Fruit fly (Drosophila melanogaster) whole organism, embryonic: ENCODE results near the gene Pex14.

Source experiments
- B-H1 ChIP-seq: fragments of 200-800 bp; sonication (Bioruptor generic); IDR thresholded peaks from 3 replicates; pipeline ENCODE4 v1.3.6; 2022; ENCODE audit warnings: missing biosample characterization, missing genetic modification characterization
- B-H2 ChIP-seq: fragments of 200-800 bp; sonication (Bioruptor generic); optimal IDR thresholded peaks from 2 replicates; lab custom pipeline; 2018; ENCODE audit warnings: missing biosample characterization, mild to moderate bottlenecking, missing genetic modification characterization
- CG10274 ChIP-seq: fragments of 200-800 bp; sonication (Bioruptor generic); optimal IDR thresholded peaks from 3 replicates; lab custom pipeline; 2017; ENCODE audit warnings: missing biosample characterization, mild to moderate bottlenecking, missing genetic modification characterization
- CG12391 ChIP-seq: fragments of 200-800 bp; sonication (Bioruptor generic); optimal IDR thresholded peaks from 3 replicates; lab custom pipeline; 2018; ENCODE audit warnings: missing biosample characterization, mild to moderate bottlenecking, missing genetic modification characterization, moderate library complexity
- CG13775 ChIP-seq: fragments of 200-800 bp; sonication (Bioruptor generic); optimal IDR thresholded peaks from 3 replicates; lab custom pipeline; 2017; ENCODE audit warnings: missing biosample characterization, mild to moderate bottlenecking, missing genetic modification characterization
- CG15011 ChIP-seq: fragments of 200-800 bp; sonication (Bioruptor generic); optimal IDR thresholded peaks from 3 replicates; lab custom pipeline; 2018; ENCODE audit warnings: missing biosample characterization, mild to moderate bottlenecking, missing genetic modification characterization
- CG15601 ChIP-seq: fragments of 200-800 bp; sonication (Bioruptor generic); optimal IDR thresholded peaks from 3 replicates; lab custom pipeline; 2019; ENCODE audit warnings: missing biosample characterization, mild to moderate bottlenecking, missing genetic modification characterization, moderate library complexity
- CG1602 ChIP-seq: fragments of 200-800 bp; sonication (Bioruptor generic); optimal IDR thresholded peaks from 3 replicates; lab custom pipeline; 2016; ENCODE audit warnings: missing biosample characterization, missing genetic modification characterization
- CG17385 ChIP-seq: fragments of 200-800 bp; sonication (Bioruptor generic); optimal IDR thresholded peaks from 3 replicates; lab custom pipeline; 2018; ENCODE audit warnings: missing biosample characterization, mild to moderate bottlenecking, missing genetic modification characterization
- CG17612 ChIP-seq: fragments of 200-800 bp; sonication (Bioruptor generic); IDR thresholded peaks from 2 replicates; pipeline ENCODE4 v1.3.6; 2022; ENCODE audit warnings: missing biosample characterization, missing genetic modification characterization
- CG2116 ChIP-seq: fragments of 200-800 bp; sonication (Bioruptor generic); optimal IDR thresholded peaks from 3 replicates; lab custom pipeline; 2018; ENCODE audit warnings: missing biosample characterization, mild to moderate bottlenecking, missing genetic modification characterization
- CG32532 ChIP-seq: fragments of 200-800 bp; sonication (Bioruptor generic); IDR thresholded peaks from 2 replicates; pipeline ENCODE4 v1.3.6; 2022; ENCODE audit warnings: missing biosample characterization, missing genetic modification characterization
- CG3281 ChIP-seq: fragments of 200-800 bp; sonication (Bioruptor generic); optimal IDR thresholded peaks from 3 replicates; lab custom pipeline; 2017; ENCODE audit warnings: missing biosample characterization, mild to moderate bottlenecking, missing genetic modification characterization
- CG4854 ChIP-seq: fragments of 200-800 bp; sonication (Bioruptor generic); optimal IDR thresholded peaks from 2 replicates; lab custom pipeline; 2016; ENCODE audit warnings: missing biosample characterization, missing genetic modification characterization, inconsistent platforms
- CG6175 ChIP-seq: fragments of 200-800 bp; sonication (Bioruptor generic); IDR thresholded peaks from 3 replicates; pipeline ENCODE4 v1.3.6; 2022; ENCODE audit warnings: missing biosample characterization, missing genetic modification characterization
- CG6654 ChIP-seq: fragments of 200-800 bp; sonication (Bioruptor generic); optimal IDR thresholded peaks from 2 replicates; lab custom pipeline; 2017; ENCODE audit warnings: missing biosample characterization, mild to moderate bottlenecking, missing genetic modification characterization
- CG7372 ChIP-seq: fragments of 200-800 bp; sonication (Bioruptor generic); IDR thresholded peaks from 2 replicates; pipeline ENCODE4 v1.3.6; 2022; ENCODE audit warnings: missing biosample characterization, missing genetic modification characterization
- CG7745 ChIP-seq: fragments of 200-800 bp; sonication (Bioruptor generic); optimal IDR thresholded peaks from 2 replicates; lab custom pipeline; 2018; ENCODE audit warnings: missing biosample characterization, mild to moderate bottlenecking, missing genetic modification characterization, moderate library complexity
- CG8765 ChIP-seq: fragments of 200-800 bp; sonication (Bioruptor generic); IDR thresholded peaks from 2 replicates; pipeline ENCODE4 v1.3.6; 2022; ENCODE audit warnings: missing biosample characterization, missing genetic modification characterization
- CG9609 ChIP-seq: fragments of 200-800 bp; sonication (Bioruptor generic); optimal IDR thresholded peaks from 3 replicates; lab custom pipeline; 2016; ENCODE audit warnings: missing biosample characterization, missing genetic modification characterization
- Dip3 ChIP-seq: fragments of 200-800 bp; sonication (Bioruptor generic); optimal IDR thresholded peaks from 3 replicates; lab custom pipeline; 2016; ENCODE audit warnings: missing biosample characterization, missing genetic modification characterization
- E2f1 ChIP-seq: fragments of 200-800 bp; sonication (Bioruptor generic); IDR thresholded peaks from 2 replicates; pipeline ENCODE4 v1.3.6; 2022; ENCODE audit warnings: missing biosample characterization, missing genetic modification characterization
- HLHmδ ChIP-seq: fragments of 200-800 bp; sonication (Bioruptor generic); optimal IDR thresholded peaks from 2 replicates; lab custom pipeline; 2018; ENCODE audit warnings: missing biosample characterization, mild to moderate bottlenecking, missing genetic modification characterization, moderate library complexity
- Hr3 ChIP-seq: fragments of 200-800 bp; sonication (Bioruptor generic); optimal IDR thresholded peaks from 3 replicates; lab custom pipeline; 2016; ENCODE audit warnings: missing biosample characterization, missing genetic modification characterization
- Lim3 ChIP-seq: fragments of 200-800 bp; sonication (Bioruptor generic); IDR thresholded peaks from 2 replicates; pipeline ENCODE4 v1.3.6; 2022; ENCODE audit warnings: missing biosample characterization, missing genetic modification characterization
- Poxn ChIP-seq: fragments of 200-800 bp; sonication (Bioruptor generic); IDR thresholded peaks from 2 replicates; pipeline ENCODE4 v1.3.6; 2022; ENCODE audit warnings: missing biosample characterization, missing genetic modification characterization
- Rx ChIP-seq: fragments of 200-800 bp; sonication (Bioruptor generic); IDR thresholded peaks from 2 replicates; pipeline ENCODE4 v1.3.6; 2022; ENCODE audit warnings: missing biosample characterization, missing genetic modification characterization
- Sox100B ChIP-seq: fragments of 200-800 bp; sonication (Bioruptor generic); optimal IDR thresholded peaks from 3 replicates; lab custom pipeline; 2018; ENCODE audit warnings: missing biosample characterization, mild to moderate bottlenecking, missing genetic modification characterization
- croc ChIP-seq: fragments of 200-800 bp; sonication (Bioruptor generic); conservative IDR thresholded peaks from 3 replicates; pipeline ENCODE4 v1.3.6; 2022; ENCODE audit warnings: missing biosample characterization, missing genetic modification characterization
- dan ChIP-seq: fragments of 200-800 bp; sonication (Bioruptor generic); IDR thresholded peaks from 2 replicates; pipeline ENCODE4 v1.3.6; 2022; ENCODE audit warnings: missing biosample characterization, missing genetic modification characterization
- fd102C ChIP-seq: fragments of 200-800 bp; sonication (Bioruptor generic); optimal IDR thresholded peaks from 2 replicates; lab custom pipeline; 2018; ENCODE audit warnings: missing biosample characterization, mild to moderate bottlenecking, missing genetic modification characterization, moderate library complexity
- ftz-f1 ChIP-seq: fragments of 200-800 bp; sonication (Bioruptor generic); optimal IDR thresholded peaks from 2 replicates; lab custom pipeline; 2016; ENCODE audit warnings: missing biosample characterization, missing genetic modification characterization
- gcm2 ChIP-seq: fragments of 200-800 bp; sonication (Bioruptor generic); optimal IDR thresholded peaks from 2 replicates; lab custom pipeline; 2016; ENCODE audit warnings: missing biosample characterization, missing genetic modification characterization
- kni ChIP-seq: fragments of 200-800 bp; sonication (Bioruptor generic); optimal IDR thresholded peaks from 3 replicates; lab custom pipeline; 2017; ENCODE audit warnings: mild to moderate bottlenecking, missing biosample characterization, missing genetic modification reagents, missing genetic modification characterization
- lilli ChIP-seq: fragments of 200-800 bp; sonication (Bioruptor generic); optimal IDR thresholded peaks from 3 replicates; lab custom pipeline; 2016; ENCODE audit warnings: missing biosample characterization, missing genetic modification characterization
- lmd ChIP-seq: fragments of 200-800 bp; sonication (Bioruptor generic); IDR thresholded peaks from 2 replicates; pipeline ENCODE4 v1.3.6; 2022; ENCODE audit warnings: missing biosample characterization, missing genetic modification characterization
- nerfin-1 ChIP-seq: fragments of 200-800 bp; sonication (Bioruptor generic); optimal IDR thresholded peaks from 3 replicates; lab custom pipeline; 2019; ENCODE audit warnings: missing biosample characterization, mild to moderate bottlenecking, missing genetic modification characterization, moderate library complexity
- nmo ChIP-seq: fragments of 200-800 bp; sonication (Bioruptor generic); optimal IDR thresholded peaks from 2 replicates; lab custom pipeline; 2018; ENCODE audit warnings: missing biosample characterization, mild to moderate bottlenecking, missing genetic modification characterization, moderate library complexity
- oc ChIP-seq: fragments of 200-800 bp; sonication (Bioruptor generic); optimal IDR thresholded peaks from 2 replicates; lab custom pipeline; 2018; ENCODE audit warnings: missing biosample characterization, mild to moderate bottlenecking, missing genetic modification characterization, moderate library complexity
- pan ChIP-seq, 4 experiments: fragments of >200 bp in 3 of 4; fragments of 200-800 bp in 1 of 4; sonication (Bioruptor generic) in 1 of 4; optimal IDR thresholded peaks in 3 of 4; IDR thresholded peaks in 1 of 4; 2 replicates each; pipeline versions ENCODE4 v1.3.6 to Lab custom; 2017 to 2022; ENCODE audit warnings: missing biosample characterization in 2 of 4, missing genetic modification characterization in 2 of 4, mixed read lengths in 1 of 4
- pros ChIP-seq: fragments of 200-800 bp; sonication (Bioruptor generic); optimal IDR thresholded peaks from 3 replicates; lab custom pipeline; 2019; ENCODE audit warnings: missing biosample characterization, mild to moderate bottlenecking, missing genetic modification characterization, moderate library complexity
- slbo ChIP-seq: fragments of 200-800 bp; sonication (Bioruptor generic); IDR thresholded peaks from 2 replicates; pipeline ENCODE4 v1.3.6; 2022; ENCODE audit warnings: missing biosample characterization, missing genetic modification characterization
- slou ChIP-seq: fragments of 200-800 bp; sonication (Bioruptor generic); optimal IDR thresholded peaks from 3 replicates; lab custom pipeline; 2016; ENCODE audit warnings: missing biosample characterization, missing genetic modification characterization
- sob ChIP-seq: fragments of 200-800 bp; sonication (Bioruptor generic); IDR thresholded peaks from 2 replicates; pipeline ENCODE4 v1.3.6; 2022; ENCODE audit warnings: missing biosample characterization, missing genetic modification characterization
- sr ChIP-seq: fragments of 200-800 bp; sonication (Bioruptor generic); IDR thresholded peaks from 3 replicates; pipeline ENCODE4 v1.3.6; 2022; ENCODE audit warnings: missing biosample characterization, missing genetic modification characterization
- stwl ChIP-seq: fragments of 200-800 bp; sonication (Bioruptor generic); optimal IDR thresholded peaks from 3 replicates; lab custom pipeline; 2018; ENCODE audit warnings: missing biosample characterization, mild to moderate bottlenecking, missing genetic modification characterization, moderate library complexity
- toy ChIP-seq: fragments of 200-800 bp; sonication (Bioruptor generic); IDR thresholded peaks from 2 replicates; pipeline ENCODE4 v1.3.6; 2022; ENCODE audit warnings: missing biosample characterization, missing genetic modification characterization
- usp ChIP-seq: fragments of >200 bp; optimal IDR thresholded peaks from 2 replicates; lab custom pipeline; 2017; ENCODE audit warnings: missing biosample characterization, missing genetic modification characterization
- zfh2 ChIP-seq: fragments of 200-800 bp; sonication (Bioruptor generic); optimal IDR thresholded peaks from 2 replicates; lab custom pipeline; 2016; ENCODE audit warnings: missing biosample characterization, missing genetic modification characterization

The Pex14 gene

dm6 chr3L:20784812-20785671, 6.4 kb downstream of the Pex14 start (continued):
- peak; percentile 68 for TF ChIP-seq CG3281
- peak; percentile 55 for TF ChIP-seq pros (GFP tag; lab: Kevin White, UChicago)
- TF ChIP-seq B-H2, result peak; percentile 32
- peak; percentile 37 for TF ChIP-seq CG13775 (GFP tag; lab: Kevin White, UChicago)
- no peak for TF ChIP-seq pan (optimal IDR thresholded peaks at IDR 0.05; lab: Kevin White, UChicago)
- TF ChIP-seq pan (GFP tag; optimal IDR thresholded peaks at IDR 0.05 in 1 of 2, IDR thresholded peaks at IDR 0.05 in 1 of 2), result no peak
- no peak for TF ChIP-seq Sox100B (GFP tag; lab: Kevin White, UChicago)
- peak; percentile 49 for TF ChIP-seq CG15601 (tag; lab: Kevin White, UChicago)
- TF ChIP-seq sob (GFP tag; lab: Robert Waterston, UW), result peak; percentile 69
- TF ChIP-seq Hr3, result peak; percentile 37
- TF ChIP-seq sr, result peak; percentile 86
- peak; percentile 7 for TF ChIP-seq fd102C (GFP tag; lab: Kevin White, UChicago)
- TF ChIP-seq CG6654 (GFP tag; lab: Kevin White, UChicago), result no peak
- no peak for TF ChIP-seq Rx (GFP tag; lab: Robert Waterston, UW)
- peak; percentile 2 for TF ChIP-seq CG4854 (GFP tag; lab: Kevin White, UChicago)
- no peak for TF ChIP-seq lmd
- peak; percentile 8 for TF ChIP-seq stwl (tag; lab: Kevin White, UChicago)
- TF ChIP-seq lilli (GFP tag; lab: Kevin White, UChicago), result peak; percentile 23
- TF ChIP-seq kni, result peak; percentile 89
- no peak for TF ChIP-seq CG6175 (GFP tag; lab: Robert Waterston, UW)
- TF ChIP-seq CG10274, result no peak
- peak; percentile 44 for TF ChIP-seq nmo (GFP tag; lab: Kevin White, UChicago)
- TF ChIP-seq CG17612 (GFP tag; lab: Robert Waterston, UW), result no peak
- no peak for TF ChIP-seq Lim3 (GFP tag; lab: Robert Waterston, UW)
- TF ChIP-seq Dip3 (GFP tag; lab: Kevin White, UChicago), result peak; percentile 48
- TF ChIP-seq oc (tag; lab: Kevin White, UChicago), result peak; percentile 26
- TF ChIP-seq CG17385 (GFP tag; lab: Kevin White, UChicago), result peak; percentile 19
- TF ChIP-seq zfh2 (GFP tag; lab: Kevin White, UChicago), result no peak
- no peak for TF ChIP-seq dan (GFP tag; lab: Robert Waterston, UW)
- TF ChIP-seq CG12391 (tag; lab: Kevin White, UChicago), result peak; percentile 57
- no peak for TF ChIP-seq CG7745
- no peak for TF ChIP-seq CG7372 (GFP tag; lab: Robert Waterston, UW)
- no peak for TF ChIP-seq usp (GFP tag; lab: Kevin White, UChicago)
- no peak for TF ChIP-seq Poxn (GFP tag; lab: Robert Waterston, UW)
- no peak for TF ChIP-seq toy (GFP tag; lab: Robert Waterston, UW)
- TF ChIP-seq CG2116 (GFP tag; lab: Kevin White, UChicago), result peak; percentile 46
- TF ChIP-seq nerfin-1 (tag; lab: Kevin White, UChicago), result peak; percentile 5
- TF ChIP-seq E2f1 (GFP tag; lab: Robert Waterston, UW), result no peak; the same call in 1 of the 2 replicates
- TF ChIP-seq CG15011 (GFP tag; lab: Kevin White, UChicago), result no peak
- TF ChIP-seq CG1602 (GFP tag; lab: Kevin White, UChicago), result no peak
- TF ChIP-seq croc (GFP tag; lab: Robert Waterston, UW), result no peak
- peak; percentile 80 for TF ChIP-seq ftz-f1 (GFP tag; lab: Kevin White, UChicago)
- TF ChIP-seq B-H1 (GFP tag; lab: Robert Waterston, UW), result no peak; the same call in 2 of the 3 replicates
- no peak for TF ChIP-seq CG9609 (GFP tag; lab: Kevin White, UChicago)
- TF ChIP-seq CG32532 (GFP tag; lab: Robert Waterston, UW), result peak; percentile 46; the same call in 1 of the 2 replicates
- no peak for TF ChIP-seq gcm2 (GFP tag; lab: Kevin White, UChicago)
- TF ChIP-seq slou (GFP tag; lab: Kevin White, UChicago), result no peak
- TF ChIP-seq slbo, result 0 out of 2 replicates have a peak, but pooled peaks have one; percentile 15
- TF ChIP-seq CG8765 (GFP tag; lab: Robert Waterston, UW), result no peak
- TF ChIP-seq HLHmδ (GFP tag; lab: Kevin White, UChicago), result peak; percentile 79
